Worm (Caenorhabditis elegans): ENCODE results near the gene bbs-4.

DNA sequence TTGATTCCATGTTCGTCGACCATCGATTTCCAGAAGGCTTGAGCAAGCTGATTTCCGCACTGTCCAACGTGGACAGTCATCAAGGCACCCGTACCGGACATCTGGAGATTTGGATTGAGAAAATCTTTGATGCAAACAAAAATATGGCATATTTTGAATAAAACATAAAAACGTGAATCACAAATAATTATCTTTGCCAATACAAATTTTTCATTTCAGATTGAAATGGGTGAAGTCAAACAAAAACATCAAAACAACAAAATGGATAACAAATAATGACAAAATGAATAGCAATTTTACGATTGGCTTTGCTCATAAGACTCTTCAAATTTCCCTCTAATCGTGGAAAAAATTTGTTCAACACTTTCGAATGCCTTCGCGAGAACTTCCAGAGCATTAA lies 17.1 kb upstream of the bbs-4 start, which contains the start of gene tbg-1:
- TF ChIP-seq Y5F2A.4 (GFP tag; optimal IDR thresholded peaks at IDR 0.05) (no peak), Y105C5A.15 (GFP tag; IDR thresholded peaks at IDR 0.05) (no peak), unc-62 (GFP tag; optimal IDR thresholded peaks at IDR 0.05 in 1 of 2) (no peak), unc-62 (tag; optimal IDR thresholded peaks at IDR 0.05) (no peak), unc-39 (tag; optimal IDR thresholded peaks at IDR 0.05) (no peak), mep-1 (tag; optimal IDR thresholded peaks at IDR 0.05) (no peak), ceh-44 (GFP tag; IDR thresholded peaks at IDR 0.05) (no peak), ZK546.5 (tag; optimal IDR thresholded peaks at IDR 0.05) (no peak), nhr-11 (tag; optimal IDR thresholded peaks at IDR 0.05) (no peak), nhr-42 (GFP tag; IDR thresholded peaks at IDR 0.05) (no peak), lir-3 (tag; optimal IDR thresholded peaks at IDR 0.05) (no peak), lin-13 (GFP tag; optimal IDR thresholded peaks at IDR 0.05) (no peak), gei-8 (GFP tag; optimal IDR thresholded peaks at IDR 0.05) (no peak), nhr-25 (tag; optimal IDR thresholded peaks at IDR 0.05; ENCODE audit: borderline replicate concordance, insufficient read depth) (no peak), zag-1 (tag; optimal IDR thresholded peaks at IDR 0.05) (no peak)

Measured in whole organism, L4 larva.